Worm (Caenorhabditis elegans) whole organism, mixed stage, embryonic: ENCODE data around the gene rabx-5.

ENCODE experiments used
- blmp-1 ChIP-seq: fragments of 150-350 bp; optimal IDR thresholded peaks from 2 replicates; lab custom pipeline; 2014; ENCODE audit warnings: missing biosample characterization, missing genetic modification characterization
- lsy-2 ChIP-seq: fragments of 150-350 bp; optimal IDR thresholded peaks from 2 replicates; lab custom pipeline; 2014; ENCODE audit warnings: missing biosample characterization, missing genetic modification characterization
- unc-62 ChIP-seq: fragments of 150-350 bp; optimal IDR thresholded peaks from 2 replicates; lab custom pipeline; 2014; ENCODE audit warnings: missing biosample characterization, missing genetic modification reagents, missing genetic modification characterization

DNA sequence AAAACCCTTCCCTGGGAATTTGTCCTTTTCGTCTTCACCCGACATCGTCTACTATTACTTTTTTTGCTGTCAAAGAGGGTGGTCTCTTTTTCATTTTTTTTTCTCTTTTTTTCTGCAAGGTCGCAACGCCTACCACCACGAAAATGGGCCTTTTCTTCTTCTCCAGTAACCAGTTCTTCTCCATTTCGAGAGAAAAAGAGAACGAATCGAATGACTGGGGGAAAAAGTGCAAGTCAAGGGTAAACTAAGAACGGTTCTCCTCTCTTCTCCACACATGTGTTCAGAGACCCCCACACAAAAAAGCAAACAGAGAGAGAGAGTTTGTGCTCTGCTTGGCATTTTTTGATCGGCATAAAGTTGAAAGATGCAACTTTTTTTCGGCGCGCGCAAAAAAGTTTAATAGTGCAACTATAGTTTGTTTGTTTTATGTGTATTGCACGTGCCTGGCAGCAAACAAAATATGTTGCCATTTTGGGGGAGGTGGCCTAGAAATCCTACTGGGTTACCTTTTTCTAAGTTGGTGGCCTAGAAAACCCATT is 31.4 kb downstream of the rabx-5 start:
- TF ChIP-seq unc-62: no peak
- no peak for TF ChIP-seq blmp-1 (tag; lab: Kevin White, UChicago)
- TF ChIP-seq lsy-2 (tag; lab: Kevin White, UChicago): no peak
